Worm (Caenorhabditis elegans) whole organism, L1 larva: ENCODE data around the gene R07B7.12.
"Not testable (repeated sequence)": the region's sequence is repeated elsewhere in the genome, so short reads cannot be mapped to it uniquely, and the experiment has no call there.

Source experiments
- C16A3.4 ChIP-seq: fragments of 150-350 bp; optimal IDR thresholded peaks from 2 replicates; lab custom pipeline; 2014; ENCODE audit warnings: missing biosample characterization, missing genetic modification characterization
- C34B4.2 ChIP-seq: sonication (generic microtip); optimal IDR thresholded peaks from 2 replicates; lab custom pipeline; 2017; ENCODE audit warnings: mild to moderate bottlenecking, missing genetic modification characterization, missing compliant biosample characterization
- F16B12.6 ChIP-seq: fragments of 150-350 bp; optimal IDR thresholded peaks from 2 replicates; lab custom pipeline; 2014; ENCODE audit warnings: missing biosample characterization, missing genetic modification characterization
- aha-1 ChIP-seq: fragments of 150-350 bp; optimal IDR thresholded peaks from 2 replicates; lab custom pipeline; 2014; ENCODE audit warnings: missing biosample characterization, missing genetic modification characterization
- ama-1 ChIP-seq: fragments of 150-350 bp; optimal IDR thresholded peaks from 2 replicates; lab custom pipeline; 2014
- blmp-1 ChIP-seq: fragments of 150-350 bp; optimal IDR thresholded peaks from 2 replicates; lab custom pipeline; 2014; ENCODE audit warnings: missing biosample characterization, missing genetic modification characterization
- ceh-63 ChIP-seq: fragments of 200-800 bp; sonication (Bioruptor generic); optimal IDR thresholded peaks from 2 replicates; lab custom pipeline; 2018; ENCODE audit warnings: mild to moderate bottlenecking, missing genetic modification characterization, missing compliant biosample characterization
- ceh-82 ChIP-seq, 3 experiments: fragments of 150-350 bp in 1 of 3; sonication (generic microtip) in 2 of 3; optimal IDR thresholded peaks; 2 replicates each; lab custom pipeline; 2014 to 2017; ENCODE audit warnings: missing biosample characterization in 3 of 3, missing genetic modification characterization in 3 of 3
- efl-1 ChIP-seq, 4 experiments: fragments of 150-350 bp; optimal IDR thresholded peaks in 3 of 4; peaks in 1 of 4; 1 replicate in 1 of 4; 2 replicates in 3 of 4; lab custom pipeline; 2014; ENCODE audit warnings: missing biosample characterization in 2 of 4, missing genetic modification characterization in 2 of 4, missing genetic modification reagents in 2 of 4
- ets-5 ChIP-seq: fragments of 200-800 bp; sonication (Bioruptor generic); IDR thresholded peaks from 2 replicates; pipeline ENCODE4 v1.3.6; 2022; ENCODE audit warnings: missing genetic modification characterization, missing compliant biosample characterization
- fkh-10 ChIP-seq: sonication (generic microtip); optimal IDR thresholded peaks from 2 replicates; lab custom pipeline; 2017; ENCODE audit warnings: missing biosample characterization, missing genetic modification reagents, missing genetic modification characterization
- fkh-4 ChIP-seq: sonication (generic microtip); optimal IDR thresholded peaks from 2 replicates; lab custom pipeline; 2016; ENCODE audit warnings: missing compliant biosample characterization, missing genetic modification characterization, borderline replicate concordance
- fkh-8 ChIP-seq: sonication (generic microtip); optimal IDR thresholded peaks from 2 replicates; lab custom pipeline; 2016; ENCODE audit warnings: mild to moderate bottlenecking, missing genetic modification characterization, missing compliant biosample characterization
- fos-1 ChIP-seq: fragments of 150-350 bp; optimal IDR thresholded peaks from 2 replicates; lab custom pipeline; 2014; ENCODE audit warnings: missing biosample characterization, missing genetic modification characterization
- grh-1 ChIP-seq: fragments of 200-800 bp; sonication (Bioruptor generic); IDR thresholded peaks from 2 replicates; pipeline ENCODE4 v1.3.6; 2022; ENCODE audit warnings: missing genetic modification reagents, missing genetic modification characterization, missing compliant biosample characterization
- hlh-4 ChIP-seq: sonication (generic microtip); optimal IDR thresholded peaks from 2 replicates; lab custom pipeline; 2016; ENCODE audit warnings: mild to moderate bottlenecking, missing genetic modification characterization, missing compliant biosample characterization
- irx-1 ChIP-seq: sonication (generic microtip); optimal IDR thresholded peaks from 2 replicates; lab custom pipeline; 2016; ENCODE audit warnings: missing genetic modification characterization, missing compliant biosample characterization
- isw-1 ChIP-seq: fragments of 200-800 bp; sonication (Bioruptor generic); IDR thresholded peaks from 2 replicates; pipeline ENCODE4 v1.3.6; 2022; ENCODE audit warnings: missing genetic modification characterization, missing compliant biosample characterization
- lin-14 ChIP-seq: fragments of 200-800 bp; sonication (Bioruptor generic); optimal IDR thresholded peaks from 2 replicates; lab custom pipeline; 2018; ENCODE audit warnings: mild to moderate bottlenecking, missing genetic modification characterization, moderate library complexity, missing compliant biosample characterization
- nhr-11 ChIP-seq: fragments of 150-350 bp; optimal IDR thresholded peaks from 2 replicates; lab custom pipeline; 2014; ENCODE audit warnings: missing biosample characterization, missing genetic modification characterization
- nhr-12 ChIP-seq: sonication (generic microtip); optimal IDR thresholded peaks from 2 replicates; lab custom pipeline; 2017; ENCODE audit warnings: missing biosample characterization, missing genetic modification characterization
- nhr-19 ChIP-seq: fragments of 200-800 bp; sonication (Bioruptor generic); conservative IDR thresholded peaks from 2 replicates; pipeline ENCODE4 v1.3.6; 2022; ENCODE audit warnings: missing genetic modification characterization, missing compliant biosample characterization
- nhr-20 ChIP-seq: sonication (generic microtip); optimal IDR thresholded peaks from 2 replicates; lab custom pipeline; 2016; ENCODE audit warnings: mild to moderate bottlenecking, missing genetic modification characterization, missing compliant biosample characterization
- nhr-28 ChIP-seq: fragments of 150-350 bp; optimal IDR thresholded peaks from 2 replicates; lab custom pipeline; 2014; ENCODE audit warnings: missing biosample characterization, missing genetic modification characterization
- nhr-71 ChIP-seq: sonication (generic microtip); optimal IDR thresholded peaks from 2 replicates; lab custom pipeline; 2016; ENCODE audit warnings: mild to moderate bottlenecking, missing genetic modification characterization, moderate library complexity, missing compliant biosample characterization
- nhr-77 ChIP-seq: fragments of 150-350 bp; optimal IDR thresholded peaks from 2 replicates; lab custom pipeline; 2014; ENCODE audit warnings: missing biosample characterization, missing genetic modification characterization
- nhr-85 ChIP-seq: sonication (generic microtip); peaks from one replicate; lab custom pipeline; 2016; ENCODE audit warnings: missing genetic modification characterization, inconsistent platforms, missing compliant biosample characterization
- pax-3 ChIP-seq: fragments of 200-800 bp; sonication (Bioruptor generic); optimal IDR thresholded peaks from 2 replicates; lab custom pipeline; 2018; ENCODE audit warnings: mild to moderate bottlenecking, missing genetic modification characterization, moderate library complexity, missing compliant biosample characterization
- sox-4 ChIP-seq: sonication (generic microtip); optimal IDR thresholded peaks from 2 replicates; lab custom pipeline; 2016; ENCODE audit warnings: missing genetic modification characterization, missing compliant biosample characterization
- swsn-7 ChIP-seq: sonication (generic microtip); optimal IDR thresholded peaks from 2 replicates; lab custom pipeline; 2016; ENCODE audit warnings: missing genetic modification characterization, missing compliant biosample characterization
- tlp-1 ChIP-seq: fragments of 150-350 bp; optimal IDR thresholded peaks from 2 replicates; lab custom pipeline; 2014; ENCODE audit warnings: missing biosample characterization, missing genetic modification characterization
- unc-30 ChIP-seq: sonication (generic microtip); optimal IDR thresholded peaks from 2 replicates; lab custom pipeline; 2017; ENCODE audit warnings: missing biosample characterization, missing genetic modification characterization
- unc-62 ChIP-seq: fragments of 150-350 bp; optimal IDR thresholded peaks from 2 replicates; lab custom pipeline; 2014; ENCODE audit warnings: missing biosample characterization, missing genetic modification reagents, missing genetic modification characterization
- unc-86 ChIP-seq: sonication (generic microtip); optimal IDR thresholded peaks from 2 replicates; lab custom pipeline; 2016; ENCODE audit warnings: missing genetic modification characterization, missing compliant biosample characterization
- unc-98 ChIP-seq: fragments of 200-800 bp; sonication (Bioruptor generic); IDR thresholded peaks from 2 replicates; pipeline ENCODE4 v1.3.6; 2022; ENCODE audit warnings: missing genetic modification characterization, missing compliant biosample characterization
- vab-15 ChIP-seq: sonication (generic microtip); optimal IDR thresholded peaks from 2 replicates; lab custom pipeline; 2017; ENCODE audit warnings: missing genotype, mild to moderate bottlenecking, missing genetic modification characterization, missing compliant biosample characterization
- ztf-11 ChIP-seq, 2 experiments: sonication (generic microtip); optimal IDR thresholded peaks; 2 replicates each; lab custom pipeline; 2016 to 2017; ENCODE audit warnings: missing genetic modification characterization in 2 of 2, missing biosample characterization in 1 of 2, missing compliant biosample characterization in 1 of 2

Gene R07B7.12

DNA sequence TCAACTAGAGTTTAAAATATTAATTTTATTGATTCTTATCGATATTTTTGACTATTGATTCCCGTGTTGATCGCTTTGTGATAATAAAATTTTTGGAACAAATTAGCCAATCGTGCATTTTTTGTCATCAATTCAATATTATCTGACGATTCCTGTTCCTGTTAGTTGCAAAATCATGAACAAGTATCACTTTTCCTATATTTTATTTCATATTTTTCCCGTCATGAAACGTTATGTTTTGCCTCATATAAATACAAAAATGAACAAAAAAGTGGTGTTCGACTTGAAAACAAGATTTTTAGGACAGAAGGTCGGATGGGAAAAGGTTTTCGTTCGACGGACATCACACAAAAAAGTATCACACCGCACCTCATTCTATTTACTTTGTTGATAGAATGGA, 32.4 kb downstream of the R07B7.12 start, which contains the start of gene C13C4.6:
Gene C13C4.6 (plus strand): TSS at position 301 of the 400 bp plus-strand sequence.
- TF ChIP-seq ztf-11 (tag; optimal IDR thresholded peaks at IDR 0.05; lab: Kevin White, UChicago) (no peak), fkh-4 (tag; lab: Kevin White, UChicago) (no peak), aha-1 (no peak), isw-1 (GFP tag; lab: Robert Waterston, UW) (no peak), ets-5 (GFP tag; lab: Robert Waterston, UW) (no peak), nhr-12 (tag; lab: Kevin White, UChicago) (no peak), sox-4 (tag; lab: Kevin White, UChicago) (no peak), nhr-71 (tag; lab: Kevin White, UChicago) (no peak), nhr-19 (GFP tag; lab: Robert Waterston, UW) (no peak), unc-62 (GFP tag; lab: Kevin White, UChicago) (no peak), unc-98 (no peak)

DNA sequence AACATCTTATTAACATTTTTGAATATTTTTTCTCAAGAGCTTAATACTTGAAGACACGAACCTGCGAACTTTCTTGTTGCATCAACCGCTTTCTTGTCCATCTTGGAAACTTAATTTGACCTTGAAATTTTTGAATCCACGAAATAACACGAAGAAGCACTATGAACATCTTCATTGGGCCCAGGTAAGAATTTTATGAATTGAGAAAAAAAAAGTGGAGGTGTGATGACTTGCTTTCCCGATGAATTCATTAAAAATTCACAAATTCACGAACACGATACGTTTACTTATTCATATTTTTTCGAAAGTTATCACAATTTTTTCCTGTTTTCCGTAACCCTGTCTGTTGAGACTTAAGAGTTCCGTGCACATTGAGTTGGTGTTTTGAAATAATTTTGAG, 41.8 kb downstream of the R07B7.12 start, which contains the start of gene C27A7.6:
Gene C27A7.6 (minus strand): TSS at position 101 of the 400 bp plus-strand sequence.
- not testable (repeated sequence) for TF ChIP-seq nhr-28 (tag; lab: Kevin White, UChicago); C16A3.4 (tag; lab: Kevin White, UChicago); ztf-11 (tag; optimal IDR thresholded peaks at IDR 0.05; lab: Kevin White, UChicago)

DNA sequence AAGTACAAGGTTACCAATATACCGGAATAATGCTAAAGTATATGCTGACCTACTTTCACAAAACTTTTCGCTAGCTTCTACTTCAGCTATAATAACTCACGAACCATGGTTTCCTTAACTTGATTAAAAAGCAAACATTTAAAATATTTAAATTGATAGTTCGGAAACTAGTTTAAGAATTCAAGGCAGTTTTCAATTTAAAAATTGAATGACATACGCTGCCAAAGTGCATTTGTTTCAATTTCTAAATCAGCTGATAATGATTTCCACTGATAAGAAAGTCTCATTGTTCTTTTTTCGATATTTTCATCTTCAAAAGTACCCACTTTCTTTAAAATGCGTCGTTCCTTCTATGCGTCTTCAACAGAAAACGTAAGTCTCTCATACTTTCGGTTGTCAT, 42.3 kb downstream of the R07B7.12 start, which contains the start of gene enpp-1:
Gene enpp-1 (plus strand): TSS at position 301 of the 400 bp plus-strand sequence.
- TF ChIP-seq nhr-77 (tag; lab: Kevin White, UChicago); sox-4 (tag; lab: Kevin White, UChicago); nhr-20: not testable (repeated sequence)

DNA sequence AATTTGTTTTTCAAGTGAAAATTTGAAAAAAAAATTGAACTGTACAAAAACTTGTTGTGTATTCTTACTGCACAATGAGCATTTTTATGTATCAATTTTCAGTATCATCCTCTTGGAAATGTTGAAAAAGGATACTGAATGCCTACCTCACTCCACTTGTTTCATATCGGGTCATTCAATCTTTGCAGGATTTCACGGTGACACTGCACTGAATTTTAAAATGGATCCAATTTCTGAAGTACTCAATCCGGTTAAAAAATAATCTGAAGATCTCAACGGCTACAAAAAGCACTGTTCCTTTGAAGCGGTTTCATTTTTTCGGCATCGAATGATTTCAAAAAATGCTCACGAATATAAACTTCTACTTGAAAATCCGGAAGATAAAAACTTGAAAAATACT, 49.1 kb downstream of the R07B7.12 start:
- TF ChIP-seq fkh-10 (no peak), pax-3 (tag; lab: Kevin White, UChicago) (no peak), blmp-1 (tag; lab: Kevin White, UChicago) (no peak), fos-1 (tag; lab: Kevin White, UChicago) (no peak), grh-1 (GFP tag; lab: Robert Waterston, UW) (no peak), C34B4.2 (tag; lab: Kevin White, UChicago) (no peak), swsn-7 (tag; lab: Kevin White, UChicago) (no peak), F16B12.6 (no peak), efl-1 (optimal IDR thresholded peaks at IDR 0.05; lab: Kevin White, UChicago) (no peak), efl-1 (GFP tag; optimal IDR thresholded peaks at IDR 0.05 in 1 of 2; lab: Kevin White, UChicago) (no peak), tlp-1 (tag; lab: Kevin White, UChicago) (no peak), nhr-11 (tag; lab: Kevin White, UChicago) (no peak), hlh-4 (tag; lab: Kevin White, UChicago) (no peak), irx-1 (tag; lab: Kevin White, UChicago) (no peak), unc-86 (tag; lab: Kevin White, UChicago) (no peak), ceh-63 (GFP tag; lab: Kevin White, UChicago) (no peak), fkh-8 (tag; lab: Kevin White, UChicago) (no peak)

DNA sequence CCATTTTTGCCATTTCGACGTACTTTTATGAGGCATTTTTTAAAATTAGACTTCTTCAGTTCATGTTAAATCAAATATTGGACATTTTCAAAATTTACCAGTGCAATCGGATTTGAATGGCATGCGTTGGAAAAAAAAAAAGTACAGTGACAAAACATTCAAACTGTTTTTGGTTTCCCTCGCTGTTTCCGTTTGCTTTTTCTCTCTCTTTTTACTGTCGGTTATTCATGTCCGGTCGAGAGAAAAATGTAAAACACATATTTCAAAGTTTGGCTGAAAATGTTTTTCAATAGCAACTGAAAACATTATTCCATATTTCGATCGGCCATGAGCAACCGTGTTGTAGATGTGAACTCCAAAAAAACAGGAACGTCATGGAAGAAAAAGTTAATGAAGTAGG, 51.8 kb downstream of the R07B7.12 start, which contains the start of gene C27A7.3:
Gene C27A7.3 (plus strand): TSS at position 301 of the 400 bp plus-strand sequence.
- no peak for TF ChIP-seq lin-14 (GFP tag; lab: Kevin White, UChicago)
- TF ChIP-seq ama-1 (lab: Kevin White, UChicago), result no peak
- no peak for TF ChIP-seq nhr-85 (tag; lab: Kevin White, UChicago)
- no peak for TF ChIP-seq vab-15
- TF ChIP-seq unc-30 (tag; lab: Kevin White, UChicago), result no peak
- TF ChIP-seq efl-1 (optimal IDR thresholded peaks at IDR 0.05; lab: Kevin White, UChicago), result no peak
- TF ChIP-seq efl-1 (GFP tag; optimal IDR thresholded peaks at IDR 0.05 in 1 of 2; lab: Kevin White, UChicago), result peak in 1 of 2 experiments; percentile 27
- no peak for TF ChIP-seq grh-1 (GFP tag; lab: Robert Waterston, UW)
- TF ChIP-seq ceh-82 (tag; optimal IDR thresholded peaks at IDR 0.05; lab: Kevin White, UChicago), result no peak
- no peak for TF ChIP-seq unc-86 (tag; lab: Kevin White, UChicago)
